Worm (Caenorhabditis elegans) whole organism, L3 larva: Measurements from ENCODE around the gene moc-1.

Source experiments
- ZK546.5 ChIP-seq: sonication (generic microtip); optimal IDR thresholded peaks from 2 replicates; lab custom pipeline; 2017; ENCODE audit warnings: missing biosample characterization, missing genetic modification characterization
- aly-2 ChIP-seq: fragments of 150-350 bp; optimal IDR thresholded peaks from 2 replicates; lab custom pipeline; 2014; ENCODE audit warnings: missing biosample characterization, missing genetic modification characterization
- ama-1 ChIP-seq: fragments of 150-350 bp; optimal IDR thresholded peaks from 2 replicates; lab custom pipeline; 2018
- elt-2 ChIP-seq: sonication (generic microtip); optimal IDR thresholded peaks from 2 replicates; lab custom pipeline; 2016; ENCODE audit warnings: missing genetic modification reagents, mild to moderate bottlenecking, missing genetic modification characterization, missing compliant biosample characterization
- fkh-2 ChIP-seq: fragments of 150-350 bp; optimal IDR thresholded peaks from 2 replicates; lab custom pipeline; 2014; ENCODE audit warnings: missing biosample characterization, missing genetic modification reagents, missing genetic modification characterization
- jun-1 ChIP-seq: fragments of 150-350 bp; optimal IDR thresholded peaks from 2 replicates; lab custom pipeline; 2014; ENCODE audit warnings: missing biosample characterization, missing genetic modification reagents, missing genetic modification characterization
- nhr-25 ChIP-seq: sonication (generic microtip); optimal IDR thresholded peaks from 2 replicates; lab custom pipeline; 2017; ENCODE audit warnings: missing biosample characterization, missing genetic modification characterization
- pha-4 ChIP-seq: fragments of 150-350 bp; optimal IDR thresholded peaks from 2 replicates; lab custom pipeline; 2014; ENCODE audit warnings: missing biosample characterization, missing genetic modification reagents, missing genetic modification characterization
- sea-2 ChIP-seq: fragments of 150-350 bp; sonication (generic microtip); optimal IDR thresholded peaks from 4 replicates; lab custom pipeline; 2014; ENCODE audit warnings: missing biosample characterization, missing genetic modification reagents, missing genetic modification characterization
- snpc-4 ChIP-seq: fragments of 150-350 bp; optimal IDR thresholded peaks from 2 replicates; lab custom pipeline; 2014; ENCODE audit warnings: missing biosample characterization, missing genetic modification characterization
- ztf-11 ChIP-seq: fragments of 150-350 bp; optimal IDR thresholded peaks from 2 replicates; lab custom pipeline; 2014; ENCODE audit warnings: missing biosample characterization, missing genetic modification characterization

- TF ChIP-seq snpc-4 = no peak
- no peak for TF ChIP-seq ama-1 (lab: Kevin White, UChicago)
- no peak for TF ChIP-seq fkh-2 (tag; lab: Kevin White, UChicago)
- no peak for TF ChIP-seq ztf-11
- TF ChIP-seq aly-2 (tag; lab: Kevin White, UChicago) = no peak
- TF ChIP-seq elt-2 (tag; lab: Kevin White, UChicago) = no peak
- TF ChIP-seq pha-4 = no peak
- no peak for TF ChIP-seq ZK546.5
- TF ChIP-seq jun-1 = no peak
- TF ChIP-seq sea-2 = no peak
- TF ChIP-seq nhr-25 (tag; lab: Kevin White, UChicago) = no peak
Observed at ce11 chrX:10170598-10170997, 32.2 kb upstream of the moc-1 start.
